Fruit fly (Drosophila melanogaster): ENCODE results near the gene CG42716.

dm6 chr3L:16042080-16042344 lies 8.4 kb downstream of the CG42716 start:
- no peak for TF ChIP-seq psq (optimal IDR thresholded peaks at IDR 0.05)
- TF ChIP-seq insv (optimal IDR thresholded peaks at IDR 0.05) = no peak
- TF ChIP-seq Sin3A (optimal IDR thresholded peaks at IDR 0.05) = no peak
